Fruit fly (Drosophila melanogaster) whole organism, embryonic: Measurements from ENCODE around the gene CG13843.

Experiments used
- CG11504 ChIP-seq: fragments of 200-800 bp; sonication (Bioruptor generic); optimal IDR thresholded peaks from 3 replicates; lab custom pipeline; 2019; ENCODE audit warnings: missing biosample characterization, mild to moderate bottlenecking, missing genetic modification characterization, moderate library complexity
- CG1233 ChIP-seq: fragments of 200-800 bp; sonication (Bioruptor generic); optimal IDR thresholded peaks from 4 replicates; lab custom pipeline; 2018; ENCODE audit warnings: missing biosample characterization, mild to moderate bottlenecking, missing genetic modification characterization
- CG13424 ChIP-seq: fragments of 200-800 bp; sonication (Bioruptor generic); optimal IDR thresholded peaks from 2 replicates; lab custom pipeline; 2019; ENCODE audit warnings: missing biosample characterization, mild to moderate bottlenecking, missing genetic modification characterization, moderate library complexity
- CG13775 ChIP-seq: fragments of 200-800 bp; sonication (Bioruptor generic); optimal IDR thresholded peaks from 3 replicates; lab custom pipeline; 2017; ENCODE audit warnings: missing biosample characterization, mild to moderate bottlenecking, missing genetic modification characterization
- CG14050 ChIP-seq: fragments of 200-800 bp; sonication (Bioruptor generic); IDR thresholded peaks from 3 replicates; pipeline ENCODE4 v1.3.6; 2022; ENCODE audit warnings: missing biosample characterization, missing genetic modification characterization
- CG14965 ChIP-seq: fragments of 200-800 bp; sonication (Bioruptor generic); optimal IDR thresholded peaks from 2 replicates; lab custom pipeline; 2016; ENCODE audit warnings: missing biosample characterization, missing genetic modification characterization, borderline replicate concordance
- CG15269 ChIP-seq: fragments of 200-800 bp; sonication (Bioruptor generic); optimal IDR thresholded peaks from 2 replicates; lab custom pipeline; 2018; ENCODE audit warnings: missing biosample characterization, mild to moderate bottlenecking, missing genetic modification characterization, moderate library complexity
- CG17912 ChIP-seq: fragments of 200-800 bp; sonication (Bioruptor generic); optimal IDR thresholded peaks from 2 replicates; lab custom pipeline; 2018; ENCODE audit warnings: missing biosample characterization, mild to moderate bottlenecking, missing genetic modification characterization
- CG18599 ChIP-seq: fragments of 200-800 bp; sonication (Bioruptor generic); optimal IDR thresholded peaks from 3 replicates; lab custom pipeline; 2017; ENCODE audit warnings: missing biosample characterization, missing genetic modification characterization, mild to moderate bottlenecking, moderate library complexity, missing genetic modification reagents
- CG2199 ChIP-seq: fragments of 200-800 bp; sonication (Bioruptor generic); IDR thresholded peaks from 3 replicates; pipeline ENCODE4 v1.3.6; 2022; ENCODE audit warnings: missing biosample characterization, missing genetic modification characterization
- CG2202 ChIP-seq: fragments of 200-800 bp; sonication (Bioruptor generic); optimal IDR thresholded peaks from 2 replicates; lab custom pipeline; 2018; ENCODE audit warnings: missing biosample characterization, mild to moderate bottlenecking, missing genetic modification characterization
- CG2875 ChIP-seq: fragments of 200-800 bp; sonication (Bioruptor generic); optimal IDR thresholded peaks from 2 replicates; lab custom pipeline; 2017; ENCODE audit warnings: missing biosample characterization, mild to moderate bottlenecking, missing genetic modification characterization, missing genetic modification reagents
- CG4730 ChIP-seq: fragments of 200-800 bp; sonication (Bioruptor generic); IDR thresholded peaks from 2 replicates; pipeline ENCODE4 v1.3.6; 2022; ENCODE audit warnings: missing biosample characterization, missing genetic modification characterization
- CG6683 ChIP-seq: fragments of 200-800 bp; sonication (Bioruptor generic); optimal IDR thresholded peaks from 2 replicates; lab custom pipeline; 2017; ENCODE audit warnings: missing biosample characterization, mild to moderate bottlenecking, missing genetic modification characterization, missing genetic modification reagents
- CG6689 ChIP-seq: fragments of 200-800 bp; sonication (Bioruptor generic); IDR thresholded peaks from 2 replicates; pipeline ENCODE4 v1.3.6; 2022; ENCODE audit warnings: missing biosample characterization, missing genetic modification characterization
- CG6791 ChIP-seq: fragments of 200-800 bp; sonication (Bioruptor generic); IDR thresholded peaks from 3 replicates; pipeline ENCODE4 v1.3.6; 2022; ENCODE audit warnings: missing biosample characterization, missing genetic modification characterization; ENCODE audit not compliant: partially characterized antibody
- CG7556 ChIP-seq: fragments of 200-800 bp; sonication (Bioruptor generic); optimal IDR thresholded peaks from 2 replicates; lab custom pipeline; 2017; ENCODE audit warnings: missing biosample characterization, mild to moderate bottlenecking, missing genetic modification characterization
- CG8944 ChIP-seq: fragments of 200-800 bp; sonication (Bioruptor generic); optimal IDR thresholded peaks from 3 replicates; lab custom pipeline; 2016; ENCODE audit warnings: missing biosample characterization, missing genetic modification characterization
- Dbx ChIP-seq: fragments of 200-800 bp; sonication (Bioruptor generic); IDR thresholded peaks from 3 replicates; pipeline ENCODE4 v1.3.6; 2022; ENCODE audit warnings: missing biosample characterization, missing genetic modification characterization
- E2f2 ChIP-seq: fragments of 200-800 bp; sonication (Bioruptor generic); IDR thresholded peaks from 2 replicates; pipeline ENCODE4 v1.3.6; 2022; ENCODE audit warnings: missing biosample characterization, missing genetic modification characterization
- Optix ChIP-seq: fragments of 200-800 bp; sonication (Bioruptor generic); IDR thresholded peaks from 3 replicates; pipeline ENCODE4 v1.3.6; 2022; ENCODE audit warnings: missing biosample characterization, missing genetic modification characterization
- PHDP ChIP-seq: fragments of 200-800 bp; sonication (Bioruptor generic); optimal IDR thresholded peaks from 3 replicates; lab custom pipeline; 2018; ENCODE audit warnings: missing biosample characterization, mild to moderate bottlenecking, missing genetic modification characterization, moderate library complexity
- Sry-β ChIP-seq: fragments of 200-800 bp; sonication (Bioruptor generic); optimal IDR thresholded peaks from 2 replicates; lab custom pipeline; 2018; ENCODE audit warnings: missing biosample characterization, mild to moderate bottlenecking, missing genetic modification characterization, moderate library complexity
- Xrp1 ChIP-seq: fragments of 200-800 bp; sonication (Bioruptor generic); IDR thresholded peaks from 2 replicates; pipeline ENCODE4 v1.3.6; 2022; ENCODE audit warnings: missing biosample characterization, missing genetic modification characterization
- br ChIP-seq: fragments of >200 bp; optimal IDR thresholded peaks from 2 replicates; lab custom pipeline; 2017
- croc ChIP-seq: fragments of 200-800 bp; sonication (Bioruptor generic); conservative IDR thresholded peaks from 3 replicates; pipeline ENCODE4 v1.3.6; 2022; ENCODE audit warnings: missing biosample characterization, missing genetic modification characterization
- danr ChIP-seq: fragments of 200-800 bp; sonication (Bioruptor generic); IDR thresholded peaks from 2 replicates; pipeline ENCODE4 v1.3.6; 2022; ENCODE audit warnings: missing biosample characterization, missing genetic modification characterization
- dpn ChIP-seq, 2 experiments: fragments of 200-800 bp; sonication (Bioruptor generic); optimal IDR thresholded peaks; 3 replicates each; lab custom pipeline; 2016; ENCODE audit warnings: missing biosample characterization in 2 of 2, missing genetic modification characterization in 2 of 2
- dysf ChIP-seq: fragments of 200-800 bp; sonication (Bioruptor generic); IDR thresholded peaks from 3 replicates; pipeline ENCODE4 v1.3.6; 2022; ENCODE audit warnings: missing biosample characterization, missing genetic modification characterization
- ems ChIP-seq: fragments of 200-800 bp; sonication (Bioruptor generic); optimal IDR thresholded peaks from 3 replicates; lab custom pipeline; 2016; ENCODE audit warnings: missing biosample characterization, missing genetic modification characterization
- exex ChIP-seq: fragments of 200-800 bp; sonication (Bioruptor generic); optimal IDR thresholded peaks from 4 replicates; lab custom pipeline; 2018; ENCODE audit warnings: missing biosample characterization, mild to moderate bottlenecking, missing genetic modification characterization, moderate library complexity
- gem ChIP-seq: fragments of 200-800 bp; sonication (Bioruptor generic); optimal IDR thresholded peaks from 2 replicates; lab custom pipeline; 2019; ENCODE audit warnings: missing biosample characterization, mild to moderate bottlenecking, missing genetic modification characterization, moderate library complexity
- lmd ChIP-seq: fragments of 200-800 bp; sonication (Bioruptor generic); IDR thresholded peaks from 2 replicates; pipeline ENCODE4 v1.3.6; 2022; ENCODE audit warnings: missing biosample characterization, missing genetic modification characterization
- nerfin-1 ChIP-seq: fragments of 200-800 bp; sonication (Bioruptor generic); optimal IDR thresholded peaks from 3 replicates; lab custom pipeline; 2019; ENCODE audit warnings: missing biosample characterization, mild to moderate bottlenecking, missing genetic modification characterization, moderate library complexity
- nmo ChIP-seq: fragments of 200-800 bp; sonication (Bioruptor generic); optimal IDR thresholded peaks from 2 replicates; lab custom pipeline; 2018; ENCODE audit warnings: missing biosample characterization, mild to moderate bottlenecking, missing genetic modification characterization, moderate library complexity
- run ChIP-seq: fragments of 200-800 bp; sonication (Bioruptor generic); optimal IDR thresholded peaks from 3 replicates; lab custom pipeline; 2018; ENCODE audit warnings: missing biosample characterization, mild to moderate bottlenecking, missing genetic modification characterization
- scrt ChIP-seq: fragments of 200-800 bp; sonication (Bioruptor generic); optimal IDR thresholded peaks from 2 replicates; lab custom pipeline; 2018; ENCODE audit warnings: missing biosample characterization, mild to moderate bottlenecking, missing genetic modification characterization, moderate library complexity
- seq ChIP-seq: fragments of 200-800 bp; sonication (Bioruptor generic); IDR thresholded peaks from 2 replicates; pipeline ENCODE4 v1.3.6; 2022; ENCODE audit warnings: missing biosample characterization, missing genetic modification characterization
- shn ChIP-seq: fragments of 200-800 bp; sonication (Bioruptor generic); optimal IDR thresholded peaks from 3 replicates; lab custom pipeline; 2016; ENCODE audit warnings: missing biosample characterization, missing genetic modification characterization
- slou ChIP-seq: fragments of 200-800 bp; sonication (Bioruptor generic); optimal IDR thresholded peaks from 3 replicates; lab custom pipeline; 2016; ENCODE audit warnings: missing biosample characterization, missing genetic modification characterization
- slp2 ChIP-seq: fragments of 200-800 bp; sonication (Bioruptor generic); optimal IDR thresholded peaks from 2 replicates; lab custom pipeline; 2016; ENCODE audit warnings: missing biosample characterization, missing genetic modification characterization
- ssp ChIP-seq: fragments of 200-800 bp; sonication (Bioruptor generic); IDR thresholded peaks from 2 replicates; pipeline ENCODE4 v1.3.6; 2022; ENCODE audit warnings: missing biosample characterization, missing genetic modification characterization
- tgo ChIP-seq: fragments of 200-800 bp; sonication (Bioruptor generic); IDR thresholded peaks from 3 replicates; pipeline ENCODE4 v1.3.6; 2022; ENCODE audit warnings: missing biosample characterization, missing genetic modification characterization
- trem ChIP-seq: fragments of 200-800 bp; optimal IDR thresholded peaks from 3 replicates; lab custom pipeline; 2019; ENCODE audit warnings: missing biosample characterization, mild to moderate bottlenecking, missing genetic modification characterization, moderate library complexity
- tup ChIP-seq: fragments of 200-800 bp; sonication (Bioruptor generic); optimal IDR thresholded peaks from 2 replicates; lab custom pipeline; 2016; ENCODE audit warnings: missing biosample characterization, mild to moderate bottlenecking, missing genetic modification characterization, moderate library complexity
- unpg ChIP-seq: fragments of 200-800 bp; sonication (Bioruptor generic); optimal IDR thresholded peaks from 3 replicates; lab custom pipeline; 2018; ENCODE audit warnings: missing biosample characterization, mild to moderate bottlenecking, missing genetic modification characterization, moderate library complexity
- vfl ChIP-seq: fragments of 200-800 bp; sonication (Bioruptor generic); optimal IDR thresholded peaks from 2 replicates; lab custom pipeline; 2016; ENCODE audit warnings: missing biosample characterization, missing genetic modification characterization
- yki ChIP-seq: fragments of >200 bp; optimal IDR thresholded peaks from 3 replicates; lab custom pipeline; 2018
- zen ChIP-seq: fragments of 200-800 bp; sonication (Bioruptor generic); optimal IDR thresholded peaks from 3 replicates; lab custom pipeline; 2018; ENCODE audit warnings: missing biosample characterization, mild to moderate bottlenecking, missing genetic modification characterization, moderate library complexity
- zen2 ChIP-seq: fragments of 200-800 bp; sonication (Bioruptor generic); IDR thresholded peaks from 3 replicates; pipeline ENCODE4 v1.3.6; 2022; ENCODE audit warnings: missing biosample characterization, missing genetic modification characterization; ENCODE audit not compliant: partially characterized antibody

The CG13843 gene

dm6 chr3R:22597344-22597954, 11.8 kb upstream of the CG13843 start (continued):
- no peak for TF ChIP-seq CG6791 (GFP tag; lab: Robert Waterston, UW)
- TF ChIP-seq br (lab: Kevin White, UChicago) = no peak
- no peak for TF ChIP-seq CG11504 (tag; lab: Kevin White, UChicago)
- no peak for TF ChIP-seq gem (tag; lab: Kevin White, UChicago)
- TF ChIP-seq CG6683 (GFP tag; lab: Kevin White, UChicago) = peak; percentile 27
- no peak for TF ChIP-seq CG1233 (GFP tag; lab: Kevin White, UChicago)
- no peak for TF ChIP-seq vfl (GFP tag; lab: Kevin White, UChicago)
- TF ChIP-seq danr (GFP tag; lab: Robert Waterston, UW) = peak; percentile 59
- peak; percentile 74 for TF ChIP-seq ssp (GFP tag; lab: Robert Waterston, UW)
- peak in 1 of 2 experiments; percentile 52 for TF ChIP-seq dpn (GFP tag; optimal IDR thresholded peaks at IDR 0.05; lab: Kevin White, UChicago)
- peak; percentile 65 for TF ChIP-seq CG7556 (GFP tag; lab: Kevin White, UChicago)
- TF ChIP-seq Sry-β (GFP tag; lab: Kevin White, UChicago) = peak; percentile 3
- TF ChIP-seq ems = peak; percentile 6
- TF ChIP-seq exex (tag; lab: Kevin White, UChicago) = no peak
- TF ChIP-seq nmo = peak; percentile 79
- peak; percentile 77 for TF ChIP-seq CG6689
- peak; percentile 34 for TF ChIP-seq trem (tag; lab: Kevin White, UChicago)
- peak; percentile 55 for TF ChIP-seq CG2202 (tag; lab: Kevin White, UChicago)
- peak; percentile 59 for TF ChIP-seq CG4730 (GFP tag; lab: Robert Waterston, UW)
- no peak for TF ChIP-seq unpg (GFP tag; lab: Kevin White, UChicago)
- TF ChIP-seq shn (GFP tag; lab: Kevin White, UChicago) = peak; percentile 35
- TF ChIP-seq CG15269 (tag; lab: Kevin White, UChicago) = no peak
- TF ChIP-seq Xrp1 (GFP tag; lab: Robert Waterston, UW) = peak; percentile 88
- TF ChIP-seq CG2875 (GFP tag; lab: Kevin White, UChicago) = peak; percentile 65
- TF ChIP-seq CG14965 = peak; percentile 21
- peak; percentile 74 for TF ChIP-seq croc
- TF ChIP-seq scrt (GFP tag; lab: Kevin White, UChicago) = no peak
- TF ChIP-seq E2f2 (GFP tag; lab: Robert Waterston, UW) = peak; percentile 38; the same call in 1 of the 2 replicates
- peak; percentile 63 for TF ChIP-seq slp2 (GFP tag; lab: Kevin White, UChicago)
- peak; percentile 56 for TF ChIP-seq CG8944
- no peak for TF ChIP-seq slou (GFP tag; lab: Kevin White, UChicago)
- TF ChIP-seq nerfin-1 = no peak
- TF ChIP-seq PHDP (tag; lab: Kevin White, UChicago) = no peak
- peak; percentile 55; the same call in 1 of the 3 replicates for TF ChIP-seq Dbx
- peak; percentile 81 for TF ChIP-seq dysf (GFP tag; lab: Robert Waterston, UW)
- TF ChIP-seq CG13424 (tag; lab: Kevin White, UChicago) = peak; percentile 79
- peak; percentile 57 for TF ChIP-seq seq (GFP tag; lab: Robert Waterston, UW)
- TF ChIP-seq Optix (GFP tag; lab: Robert Waterston, UW) = peak; percentile 63; the same call in 2 of the 3 replicates
- TF ChIP-seq tup (GFP tag; lab: Kevin White, UChicago) = no peak
- TF ChIP-seq CG13775 (GFP tag; lab: Kevin White, UChicago) = peak; percentile 7
- peak; percentile 28 for TF ChIP-seq run (tag; lab: Kevin White, UChicago)
- peak; percentile 71 for TF ChIP-seq CG18599
- peak; percentile 57; the same call in 2 of the 3 replicates for TF ChIP-seq CG14050 (GFP tag; lab: Robert Waterston, UW)
- no peak for TF ChIP-seq CG17912 (GFP tag; lab: Kevin White, UChicago)
- peak; percentile 82 for TF ChIP-seq lmd (GFP tag; lab: Robert Waterston, UW)
- TF ChIP-seq tgo (GFP tag; lab: Robert Waterston, UW) = peak; percentile 77
- no peak for TF ChIP-seq yki (lab: Kevin White, UChicago)
- TF ChIP-seq zen = no peak
- 0 out of 3 replicates have a peak, but pooled peaks have one; percentile 80 for TF ChIP-seq CG2199 (GFP tag; lab: Robert Waterston, UW)
- no peak for TF ChIP-seq zen2
